Worm (Caenorhabditis elegans): Measurements from ENCODE around the gene F53A3.7.

Gene F53A3.7

DNA sequence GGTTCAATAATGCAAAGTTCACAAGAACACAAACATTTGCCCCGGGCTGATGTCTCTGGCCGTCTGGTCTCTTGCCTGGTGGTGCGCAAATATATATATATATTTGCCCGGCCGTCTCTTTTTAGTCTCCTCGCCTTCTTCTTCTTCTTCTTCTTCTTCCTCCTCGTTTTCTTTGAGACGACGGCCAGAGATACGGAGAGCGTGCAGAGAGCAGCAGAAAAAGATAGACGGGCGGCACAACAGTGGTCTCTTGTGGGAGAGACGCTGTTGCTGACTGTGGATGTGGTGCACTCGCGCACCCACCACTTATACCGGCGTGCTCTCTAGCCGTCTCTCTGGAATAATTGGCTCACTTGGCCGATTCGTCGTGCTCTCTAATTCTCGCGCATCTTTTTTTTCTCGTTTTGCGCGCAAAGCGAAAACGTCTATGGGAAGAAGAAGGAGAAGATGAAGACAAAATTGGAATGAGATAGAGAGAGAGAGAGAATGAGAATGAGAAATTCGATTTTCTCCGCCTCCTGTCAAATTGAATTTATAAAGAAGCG lies 30.1 kb upstream of the F53A3.7 start (continued):
- peak; percentile 84 for TF ChIP-seq nhr-77 (tag; optimal IDR thresholded peaks at IDR 0.05)
- TF ChIP-seq nhr-12 (tag; optimal IDR thresholded peaks at IDR 0.05) = peak; percentile 41
- TF ChIP-seq rnt-1 (tag; optimal IDR thresholded peaks at IDR 0.05) = peak; percentile 91
- peak; percentile 86 to 99 for TF ChIP-seq egl-27 (tag; optimal IDR thresholded peaks at IDR 0.05)
- TF ChIP-seq lsy-2 (tag; optimal IDR thresholded peaks at IDR 0.05) = peak; percentile 86 to 90
- peak; percentile 87 for TF ChIP-seq mep-1 (tag; optimal IDR thresholded peaks at IDR 0.05)
- peak; percentile 97 for TF ChIP-seq grh-1 (GFP tag; IDR thresholded peaks at IDR 0.05)
- TF ChIP-seq efl-1 (optimal IDR thresholded peaks at IDR 0.05) = peak; percentile 82 to 86
- TF ChIP-seq efl-1 (GFP tag; optimal IDR thresholded peaks at IDR 0.05 in 1 of 2) = peak; percentile 57 to 97
- TF ChIP-seq nhr-84 (tag; optimal IDR thresholded peaks at IDR 0.05) = no peak
- TF ChIP-seq C04F5.9 (tag; optimal IDR thresholded peaks at IDR 0.05) = peak; percentile 77
- TF ChIP-seq nhr-47 (tag; optimal IDR thresholded peaks at IDR 0.05) = peak; percentile 99
- TF ChIP-seq snpc-4 (tag; optimal IDR thresholded peaks at IDR 0.05) = peak; percentile 81
- peak; percentile 97 for TF ChIP-seq blmp-1 (tag; optimal IDR thresholded peaks at IDR 0.05)
- peak; percentile 98 for TF ChIP-seq snu-23 (GFP tag; optimal IDR thresholded peaks at IDR 0.05)
- peak; percentile 44 for TF ChIP-seq hpl-2 (GFP tag; optimal IDR thresholded peaks at IDR 0.05)
- TF ChIP-seq xbp-1 (tag; optimal IDR thresholded peaks at IDR 0.05) = peak; percentile 94
- TF ChIP-seq mab-9 (GFP tag; IDR thresholded peaks at IDR 0.05) = peak; percentile 88
- peak; percentile 100 for TF ChIP-seq tbx-2 (tag; optimal IDR thresholded peaks at IDR 0.05)
- TF ChIP-seq isw-1 (GFP tag; IDR thresholded peaks at IDR 0.05) = peak; percentile 81
- peak; percentile 40; the same call in 1 of the 2 replicates for TF ChIP-seq unc-98 (GFP tag; IDR thresholded peaks at IDR 0.05)
- TF ChIP-seq irx-1 (tag; optimal IDR thresholded peaks at IDR 0.05) = peak; percentile 98
- peak; percentile 100 for TF ChIP-seq nhr-71 (tag; optimal IDR thresholded peaks at IDR 0.05)
- TF ChIP-seq fos-1 (tag; optimal IDR thresholded peaks at IDR 0.05) = peak; percentile 80
- peak; percentile 98 for TF ChIP-seq dsc-1 (tag; optimal IDR thresholded peaks at IDR 0.05)
- TF ChIP-seq lir-3 (tag; optimal IDR thresholded peaks at IDR 0.05; ENCODE audit: poor library complexity) = peak; percentile 72
- TF ChIP-seq sox-4 (tag; optimal IDR thresholded peaks at IDR 0.05) = peak; percentile 95
- no peak for TF ChIP-seq sptf-1 (tag; optimal IDR thresholded peaks at IDR 0.05)
- peak; percentile 60 for TF ChIP-seq pag-3 (tag; optimal IDR thresholded peaks at IDR 0.05; ENCODE audit: borderline replicate concordance, insufficient read depth)
- peak; percentile 78 for TF ChIP-seq lin-13 (GFP tag; optimal IDR thresholded peaks at IDR 0.05)
- TF ChIP-seq hlh-17 (GFP tag; optimal IDR thresholded peaks at IDR 0.05; ENCODE audit: borderline replicate concordance) = no peak
- peak; percentile 71 to 91 for TF ChIP-seq mdl-1 (tag; optimal IDR thresholded peaks at IDR 0.05)
- TF ChIP-seq nhr-20 (tag; optimal IDR thresholded peaks at IDR 0.05) = peak; percentile 100
- TF ChIP-seq ces-1 (GFP tag; optimal IDR thresholded peaks at IDR 0.05) = peak; percentile 97
- TF ChIP-seq zag-1 (tag; optimal IDR thresholded peaks at IDR 0.05) = peak; percentile 93
- peak; percentile 84 for TF ChIP-seq efl-3 (GFP tag; optimal IDR thresholded peaks at IDR 0.05)
- peak; percentile 7 for TF ChIP-seq pqm-1 (tag; optimal IDR thresholded peaks at IDR 0.05)
- TF ChIP-seq alr-1 (tag; optimal IDR thresholded peaks at IDR 0.05; ENCODE audit: borderline replicate concordance) = no peak
- peak; percentile 98 for TF ChIP-seq swsn-7 (tag; optimal IDR thresholded peaks at IDR 0.05)
- peak; percentile 86 for TF ChIP-seq fkh-4 (tag; optimal IDR thresholded peaks at IDR 0.05; ENCODE audit: borderline replicate concordance)
- peak; percentile 98 for TF ChIP-seq ceh-8 (GFP tag; optimal IDR thresholded peaks at IDR 0.05)
- peak; percentile 69 to 85 for TF ChIP-seq lin-35 (GFP tag; optimal IDR thresholded peaks at IDR 0.05)
- TF ChIP-seq ama-1 (optimal IDR thresholded peaks at IDR 0.05) = no peak
- TF ChIP-seq nhr-76 (tag; optimal IDR thresholded peaks at IDR 0.05) = peak; percentile 29
- TF ChIP-seq sup-37 (GFP tag; optimal IDR thresholded peaks at IDR 0.05) = peak; percentile 94
- TF ChIP-seq ets-5 (GFP tag; IDR thresholded peaks at IDR 0.05) = no peak
